Worm (Caenorhabditis elegans): ENCODE data around the gene clec-9.

clec-9 gene

ce11 chrV:16724574-16724973 lies 18.1 kb upstream of the clec-9 start:
- TF ChIP-seq ceh-30 (tag; optimal IDR thresholded peaks at IDR 0.05) = no peak
- TF ChIP-seq ceh-2 (tag; optimal IDR thresholded peaks at IDR 0.05) = no peak
- no peak for TF ChIP-seq zip-5 (tag; optimal IDR thresholded peaks at IDR 0.05)
- TF ChIP-seq ttx-3 (tag; optimal IDR thresholded peaks at IDR 0.05) = no peak
- TF ChIP-seq pqm-1 (tag; optimal IDR thresholded peaks at IDR 0.05) = no peak
- no peak for TF ChIP-seq unc-42 (tag; optimal IDR thresholded peaks at IDR 0.05)
- TF ChIP-seq rnt-1 (tag; optimal IDR thresholded peaks at IDR 0.05) = no peak
- no peak for TF ChIP-seq T23F11.4 (GFP tag; optimal IDR thresholded peaks at IDR 0.05)
- no peak for TF ChIP-seq tbx-2 (tag; optimal IDR thresholded peaks at IDR 0.05)
- TF ChIP-seq unc-86 (tag; optimal IDR thresholded peaks at IDR 0.05) = no peak
- no peak for TF ChIP-seq hlh-15 (tag; optimal IDR thresholded peaks at IDR 0.05)
- TF ChIP-seq npax-4 (tag; optimal IDR thresholded peaks at IDR 0.05) = no peak
- TF ChIP-seq K09A11.1 (tag; optimal IDR thresholded peaks at IDR 0.05; ENCODE audit: insufficient read depth) = no peak
- TF ChIP-seq unc-55 (GFP tag; optimal IDR thresholded peaks at IDR 0.05) = no peak
- no peak for TF ChIP-seq fax-1 (tag; optimal IDR thresholded peaks at IDR 0.05)
- TF ChIP-seq hlh-6 (tag; optimal IDR thresholded peaks at IDR 0.05) = no peak
- no peak for TF ChIP-seq mec-3 (tag; optimal IDR thresholded peaks at IDR 0.05; ENCODE audit: borderline replicate concordance)
- TF ChIP-seq ceh-45 (GFP tag; IDR thresholded peaks at IDR 0.05) = no peak
- TF ChIP-seq ceh-22 (tag; optimal IDR thresholded peaks at IDR 0.05) = no peak
- TF ChIP-seq hlh-8 (tag; optimal IDR thresholded peaks at IDR 0.05) = no peak

ce11 chrV:16723744-16724143 lies 17.3 kb upstream of the clec-9 start, which contains the start of gene nhr-112:
Gene nhr-112 (minus strand): TSS chrV:16723844.
- TF ChIP-seq Y22D7AL.16 (tag; optimal IDR thresholded peaks at IDR 0.05) (no peak), fkh-10 (GFP tag; optimal IDR thresholded peaks at IDR 0.05) (no peak), ceh-19 (GFP tag; optimal IDR thresholded peaks at IDR 0.05) (no peak), mec-3 (tag; optimal IDR thresholded peaks at IDR 0.05; ENCODE audit: borderline replicate concordance) (no peak), sox-4 (tag; optimal IDR thresholded peaks at IDR 0.05) (no peak), ceh-24 (tag; optimal IDR thresholded peaks at IDR 0.05) (no peak), ceh-18 (tag; optimal IDR thresholded peaks at IDR 0.05) (no peak), C38D4.7 (GFP tag; optimal IDR thresholded peaks at IDR 0.05) (no peak), rnt-1 (tag; optimal IDR thresholded peaks at IDR 0.05) (no peak), dve-1 (tag; optimal IDR thresholded peaks at IDR 0.05) (no peak)

ce11 chrV:16716574-16716973 lies 10.1 kb upstream of the clec-9 start, which contains the start of gene srh-137:
Gene srh-137 (minus strand): TSS chrV:16716674.
- no peak for TF ChIP-seq che-1 (tag; optimal IDR thresholded peaks at IDR 0.05)
- TF ChIP-seq lim-6 (tag; optimal IDR thresholded peaks at IDR 0.05) = no peak
- no peak for TF ChIP-seq ahr-1 (tag; optimal IDR thresholded peaks at IDR 0.05)
- TF ChIP-seq lin-11 (tag; optimal IDR thresholded peaks at IDR 0.05) = no peak
- no peak for TF ChIP-seq fax-1 (tag; optimal IDR thresholded peaks at IDR 0.05)
- no peak for TF ChIP-seq ref-2 (tag; optimal IDR thresholded peaks at IDR 0.05)
- TF ChIP-seq ttx-3 (tag; optimal IDR thresholded peaks at IDR 0.05) = no peak
- TF ChIP-seq pag-3 (tag; optimal IDR thresholded peaks at IDR 0.05; ENCODE audit: borderline replicate concordance) = no peak

- no peak for TF ChIP-seq eyg-1 (tag; optimal IDR thresholded peaks at IDR 0.05)
- no peak for TF ChIP-seq pqm-1 (tag; optimal IDR thresholded peaks at IDR 0.05)
These were observed 7.3 kb upstream of the clec-9 start for ce11 chrV:16713797-16714196.

- TF ChIP-seq gmeb-2 (tag; optimal IDR thresholded peaks at IDR 0.05) (peak; percentile 40), ceh-6 (GFP tag; optimal IDR thresholded peaks at IDR 0.05) (peak; percentile 5), lin-11 (tag; optimal IDR thresholded peaks at IDR 0.05) (peak; percentile 42), fkh-6 (tag; optimal IDR thresholded peaks at IDR 0.05) (no peak), hlh-13 (GFP tag; optimal IDR thresholded peaks at IDR 0.05) (peak; percentile 23), ceh-31 (tag; optimal IDR thresholded peaks at IDR 0.05) (no peak), C38D4.7 (GFP tag; optimal IDR thresholded peaks at IDR 0.05) (peak; percentile 36), che-1 (tag; optimal IDR thresholded peaks at IDR 0.05) (peak; percentile 61), ceh-19 (GFP tag; optimal IDR thresholded peaks at IDR 0.05) (peak; percentile 41), pag-3 (tag; optimal IDR thresholded peaks at IDR 0.05; ENCODE audit: borderline replicate concordance) (no peak), pha-2 (tag; optimal IDR thresholded peaks at IDR 0.05) (peak; percentile 57), K02D7.2 (tag; optimal IDR thresholded peaks at IDR 0.05) (peak; percentile 32)
These were observed 6.6 kb downstream of the clec-9 start, which contains the start of gene Y70C5C.1 for ce11 chrV:16699752-16700259. Gene Y70C5C.1 (plus strand): TSS chrV:16700209.
